Worm (Caenorhabditis elegans) whole organism, L4 larva: ENCODE measurements around the gene hat-1.

Experiments
- F26F4.8 ChIP-seq: fragments of 200-800 bp; sonication (Bioruptor generic); conservative IDR thresholded peaks from 2 replicates; pipeline ENCODE4 v1.3.6; 2022; ENCODE audit warnings: missing genetic modification characterization, missing compliant biosample characterization
- F37D6.2 ChIP-seq: sonication (generic microtip); optimal IDR thresholded peaks from 2 replicates; lab custom pipeline; 2016; ENCODE audit warnings: mild to moderate bottlenecking, missing genetic modification characterization, missing compliant biosample characterization
- F49E8.2 ChIP-seq: sonication (generic microtip); optimal IDR thresholded peaks from 2 replicates; lab custom pipeline; 2016; ENCODE audit warnings: missing compliant biosample characterization, mild to moderate bottlenecking, missing genetic modification characterization, borderline replicate concordance
- T20F7.1 ChIP-seq: fragments of 200-800 bp; sonication (Bioruptor generic); optimal IDR thresholded peaks from 2 replicates; lab custom pipeline; 2018; ENCODE audit warnings: mild to moderate bottlenecking, missing genetic modification characterization, missing compliant biosample characterization
- aha-1 ChIP-seq: fragments of 150-350 bp; peaks from one replicate; lab custom pipeline; 2014; ENCODE audit warnings: missing biosample characterization, missing genetic modification characterization
- daf-12 ChIP-seq: fragments of 150-350 bp; optimal IDR thresholded peaks from 2 replicates; lab custom pipeline; 2014; ENCODE audit warnings: missing biosample characterization, missing genetic modification reagents, missing genetic modification characterization
- dve-1 ChIP-seq: sonication (generic microtip); optimal IDR thresholded peaks from 2 replicates; lab custom pipeline; 2017; ENCODE audit warnings: antibody characterized with exemption, mild to moderate bottlenecking, missing genetic modification characterization, missing compliant biosample characterization; ENCODE audit not compliant: insufficient read depth
- lin-38 ChIP-seq: fragments of 200-800 bp; sonication (Bioruptor generic); IDR thresholded peaks from 2 replicates; pipeline ENCODE4 v1.3.6; 2022; ENCODE audit warnings: missing genetic modification reagents, missing genetic modification characterization, missing compliant biosample characterization
- mep-1 ChIP-seq: fragments of 150-350 bp; sonication (generic microtip); optimal IDR thresholded peaks from 3 replicates; lab custom pipeline; 2014; ENCODE audit warnings: missing biosample characterization, missing genetic modification characterization
- nhr-237 ChIP-seq: sonication (generic microtip); optimal IDR thresholded peaks from 2 replicates; lab custom pipeline; 2017; ENCODE audit warnings: missing biosample characterization, missing genetic modification characterization
- nhr-6 ChIP-seq: fragments of 150-350 bp; optimal IDR thresholded peaks from 2 replicates; lab custom pipeline; 2014; ENCODE audit warnings: missing biosample characterization, missing genetic modification characterization
- unc-62 ChIP-seq, 3 experiments: fragments of 150-350 bp in 1 of 3; sonication (generic microtip); optimal IDR thresholded peaks in 2 of 3; peaks in 1 of 3; 1 replicate in 1 of 3; 2 replicates in 2 of 3; lab custom pipeline; 2014 to 2017; ENCODE audit warnings: missing biosample characterization in 3 of 3, missing genetic modification characterization in 3 of 3, missing genetic modification reagents in 3 of 3, missing genotype in 1 of 3
- zip-2 ChIP-seq: fragments of 150-350 bp; optimal IDR thresholded peaks from 2 replicates; lab custom pipeline; 2014; ENCODE audit warnings: missing biosample characterization, missing genetic modification characterization

DNA sequence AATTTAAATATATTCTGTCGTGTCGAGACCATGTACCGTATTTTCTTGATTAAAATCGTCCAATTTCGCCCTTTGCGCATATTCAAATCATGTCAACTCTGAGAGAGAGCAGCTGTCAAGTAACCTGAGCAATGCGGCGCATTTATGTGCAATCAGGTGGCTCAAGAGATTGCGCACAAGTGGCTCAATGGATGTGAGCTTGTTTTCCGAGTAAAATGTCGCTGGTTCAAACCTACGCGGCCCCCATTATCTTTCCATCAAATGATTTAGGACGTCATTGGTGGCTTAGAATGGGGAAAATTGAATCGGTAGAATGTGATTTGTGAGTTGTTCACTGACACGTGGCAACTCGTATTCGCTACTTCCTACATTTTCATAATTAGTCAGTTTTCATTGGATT lies 25.1 kb upstream of the hat-1 start:
- TF ChIP-seq dve-1 (tag; lab: Kevin White, UChicago) (no peak), F26F4.8 (GFP tag; lab: Robert Waterston, UW) (no peak), unc-62 (GFP tag; optimal IDR thresholded peaks at IDR 0.05 in 1 of 2; lab: Kevin White, UChicago) (peak in 1 of 2 experiments; percentile 18), unc-62 (tag; optimal IDR thresholded peaks at IDR 0.05; lab: Kevin White, UChicago) (no peak), mep-1 (no peak), F37D6.2 (no peak), zip-2 (tag; lab: Kevin White, UChicago) (no peak), nhr-6 (tag; lab: Kevin White, UChicago) (no peak), lin-38 (GFP tag; lab: Robert Waterston, UW) (no peak), T20F7.1 (GFP tag; lab: Kevin White, UChicago) (no peak), aha-1 (tag; lab: Kevin White, UChicago) (no peak), nhr-237 (tag; lab: Kevin White, UChicago) (no peak), daf-12 (tag; lab: Kevin White, UChicago) (no peak), F49E8.2 (tag; lab: Kevin White, UChicago) (no peak)
